Worm (Caenorhabditis elegans) whole organism, L3 larva: ENCODE data around the gene T23F11.4.
A peak's percentile ranks its signal among the peaks of the same experiment; 100 is the strongest.

Experiments used
- R02D3.7 ChIP-seq: fragments of 150-350 bp; optimal IDR thresholded peaks from 2 replicates; lab custom pipeline; 2014; ENCODE audit warnings: missing biosample characterization, missing genetic modification characterization
- ZK546.5 ChIP-seq: sonication (generic microtip); optimal IDR thresholded peaks from 2 replicates; lab custom pipeline; 2017; ENCODE audit warnings: missing biosample characterization, missing genetic modification characterization
- aly-2 ChIP-seq: fragments of 150-350 bp; optimal IDR thresholded peaks from 2 replicates; lab custom pipeline; 2014; ENCODE audit warnings: missing biosample characterization, missing genetic modification characterization
- ama-1 ChIP-seq: fragments of 150-350 bp; optimal IDR thresholded peaks from 2 replicates; lab custom pipeline; 2018
- ceh-16 ChIP-seq: sonication (generic microtip); optimal IDR thresholded peaks from 2 replicates; lab custom pipeline; 2017; ENCODE audit warnings: missing biosample characterization, missing genetic modification characterization
- ceh-28 ChIP-seq: fragments of 150-350 bp; optimal IDR thresholded peaks from 2 replicates; lab custom pipeline; 2014; ENCODE audit warnings: missing biosample characterization, missing genetic modification reagents, missing genetic modification characterization
- ceh-82 ChIP-seq: fragments of 150-350 bp; optimal IDR thresholded peaks from 2 replicates; lab custom pipeline; 2014; ENCODE audit warnings: missing biosample characterization, missing genetic modification characterization
- daf-12 ChIP-seq: fragments of 150-350 bp; optimal IDR thresholded peaks from 2 replicates; lab custom pipeline; 2014; ENCODE audit warnings: missing biosample characterization, missing genetic modification reagents, missing genetic modification characterization
- egl-5 ChIP-seq: fragments of 150-350 bp; optimal IDR thresholded peaks from 2 replicates; lab custom pipeline; 2017; ENCODE audit warnings: missing biosample characterization, missing genetic modification reagents, missing genetic modification characterization, inconsistent platforms
- elt-1 ChIP-seq: fragments of 150-350 bp; optimal IDR thresholded peaks from 2 replicates; lab custom pipeline; 2014; ENCODE audit warnings: missing biosample characterization, missing genetic modification characterization
- elt-2 ChIP-seq: sonication (generic microtip); optimal IDR thresholded peaks from 2 replicates; lab custom pipeline; 2016; ENCODE audit warnings: missing genetic modification reagents, mild to moderate bottlenecking, missing genetic modification characterization, missing compliant biosample characterization
- elt-3 ChIP-seq, 3 experiments: fragments of 150-350 bp in 1 of 3; sonication (generic microtip) in 2 of 3; optimal IDR thresholded peaks; 2 replicates in 2 of 3; 4 replicates in 1 of 3; lab custom pipeline; 2014 to 2017; ENCODE audit warnings: missing biosample characterization in 3 of 3, missing genetic modification characterization in 3 of 3
- fkh-10 ChIP-seq: sonication (generic microtip); optimal IDR thresholded peaks from 2 replicates; lab custom pipeline; 2017; ENCODE audit warnings: missing biosample characterization, missing genetic modification reagents, missing genetic modification characterization
- fkh-2 ChIP-seq: fragments of 150-350 bp; optimal IDR thresholded peaks from 2 replicates; lab custom pipeline; 2014; ENCODE audit warnings: missing biosample characterization, missing genetic modification reagents, missing genetic modification characterization
- fos-1 ChIP-seq: fragments of 150-350 bp; optimal IDR thresholded peaks from 2 replicates; lab custom pipeline; 2014; ENCODE audit warnings: missing biosample characterization, missing genetic modification characterization
- hmg-11 ChIP-seq: sonication (generic microtip); optimal IDR thresholded peaks from 2 replicates; lab custom pipeline; 2016; ENCODE audit warnings: missing genetic modification characterization, missing compliant biosample characterization
- lin-39 ChIP-seq: fragments of 150-350 bp; optimal IDR thresholded peaks from 2 replicates; lab custom pipeline; 2018; ENCODE audit warnings: missing biosample characterization, missing genetic modification reagents, missing genetic modification characterization
- mdl-1 ChIP-seq: fragments of 150-350 bp; optimal IDR thresholded peaks from 2 replicates; lab custom pipeline; 2014; ENCODE audit warnings: missing biosample characterization, missing genetic modification characterization
- nfya-1 ChIP-seq: sonication (generic microtip); optimal IDR thresholded peaks from 2 replicates; lab custom pipeline; 2017; ENCODE audit warnings: missing genetic modification characterization, mild to moderate bottlenecking, missing compliant biosample characterization, antibody characterized with exemption, moderate library complexity; ENCODE audit not compliant: insufficient read depth
- nhr-23 ChIP-seq: fragments of 150-350 bp; optimal IDR thresholded peaks from 2 replicates; lab custom pipeline; 2014; ENCODE audit warnings: missing biosample characterization, missing genetic modification reagents, missing genetic modification characterization
- nhr-237 ChIP-seq: fragments of 150-350 bp; optimal IDR thresholded peaks from 2 replicates; lab custom pipeline; 2014; ENCODE audit warnings: missing biosample characterization, missing genetic modification characterization
- nhr-28 ChIP-seq: fragments of 150-350 bp; optimal IDR thresholded peaks from 2 replicates; lab custom pipeline; 2014; ENCODE audit warnings: missing biosample characterization, missing genetic modification characterization
- nhr-43 ChIP-seq: sonication (generic microtip); optimal IDR thresholded peaks from 2 replicates; lab custom pipeline; 2016; ENCODE audit warnings: mild to moderate bottlenecking, missing genetic modification characterization, missing compliant biosample characterization; ENCODE audit not compliant: poor library complexity, severe bottlenecking
- nhr-67 ChIP-seq: fragments of 150-350 bp; optimal IDR thresholded peaks from 2 replicates; lab custom pipeline; 2014; ENCODE audit warnings: missing biosample characterization, missing genetic modification characterization
- nhr-76 ChIP-seq: fragments of 150-350 bp; sonication (generic microtip); optimal IDR thresholded peaks from 5 replicates; lab custom pipeline; 2014; ENCODE audit warnings: missing biosample characterization, missing genetic modification characterization
- pha-4 ChIP-seq: fragments of 150-350 bp; optimal IDR thresholded peaks from 2 replicates; lab custom pipeline; 2014; ENCODE audit warnings: missing biosample characterization, missing genetic modification reagents, missing genetic modification characterization
- pqm-1 ChIP-seq: fragments of 150-350 bp; optimal IDR thresholded peaks from 2 replicates; lab custom pipeline; 2017; ENCODE audit warnings: missing biosample characterization, missing genetic modification characterization, inconsistent platforms
- sea-2 ChIP-seq: fragments of 150-350 bp; sonication (generic microtip); optimal IDR thresholded peaks from 4 replicates; lab custom pipeline; 2014; ENCODE audit warnings: missing biosample characterization, missing genetic modification reagents, missing genetic modification characterization
- skn-1 ChIP-seq: fragments of 150-350 bp; optimal IDR thresholded peaks from 2 replicates; lab custom pipeline; 2014; ENCODE audit warnings: missing biosample characterization, missing genetic modification characterization
- tbx-2 ChIP-seq: sonication (generic microtip); optimal IDR thresholded peaks from 2 replicates; lab custom pipeline; 2016; ENCODE audit warnings: mild to moderate bottlenecking, missing genetic modification characterization, missing compliant biosample characterization
- unc-62 ChIP-seq: fragments of 150-350 bp; sonication (generic microtip); optimal IDR thresholded peaks from 4 replicates; lab custom pipeline; 2014; ENCODE audit warnings: missing biosample characterization, missing genetic modification reagents, missing genetic modification characterization
- zag-1 ChIP-seq: fragments of 150-350 bp; optimal IDR thresholded peaks from 2 replicates; lab custom pipeline; 2014; ENCODE audit warnings: missing biosample characterization, missing genetic modification characterization
- ztf-4 ChIP-seq: fragments of 150-350 bp; optimal IDR thresholded peaks from 2 replicates; lab custom pipeline; 2014; ENCODE audit warnings: missing biosample characterization, missing genetic modification characterization

The T23F11.4 gene

DNA sequence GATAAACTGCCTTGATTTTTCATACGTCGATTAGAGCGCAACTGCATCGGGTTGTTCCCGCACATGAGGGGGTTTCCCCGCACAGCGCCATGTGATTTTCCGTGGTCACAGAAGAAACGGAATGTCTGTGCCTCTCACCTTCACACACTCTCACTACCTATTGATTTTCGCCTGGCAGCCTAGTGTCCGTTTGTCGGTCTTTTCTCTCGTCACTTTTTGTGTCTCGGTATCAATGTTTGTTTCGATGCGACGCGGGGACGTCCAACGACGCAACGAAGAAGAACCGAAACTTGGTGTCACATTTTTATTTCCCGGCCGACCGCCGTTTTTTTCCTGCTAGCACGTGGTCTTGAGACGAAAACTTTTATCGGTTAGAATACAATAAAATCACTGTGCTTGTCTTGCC lies 15.8 kb downstream of the T23F11.4 start (continued):
- peak; percentile 90 for TF ChIP-seq nfya-1 (tag; lab: Kevin White, UChicago)
- peak; percentile 74 for TF ChIP-seq tbx-2 (tag; lab: Kevin White, UChicago)
- TF ChIP-seq pqm-1 (tag; lab: Kevin White, UChicago) = peak; percentile 98
- peak; percentile 47 for TF ChIP-seq sea-2 (GFP tag; lab: Kevin White, UChicago)
- TF ChIP-seq nhr-67 (tag; lab: Kevin White, UChicago) = no peak
- TF ChIP-seq ceh-16 (tag; lab: Kevin White, UChicago) = no peak
- TF ChIP-seq lin-39 (tag; lab: Kevin White, UChicago) = peak; percentile 90
- TF ChIP-seq skn-1 = no peak
- peak; percentile 64 for TF ChIP-seq R02D3.7 (tag; lab: Kevin White, UChicago)
- peak; percentile 49 for TF ChIP-seq fkh-10
- peak; percentile 28 for TF ChIP-seq fos-1 (tag; lab: Kevin White, UChicago)
- TF ChIP-seq nhr-237 (tag; lab: Kevin White, UChicago) = no peak
- TF ChIP-seq unc-62 (GFP tag; lab: Kevin White, UChicago) = peak; percentile 56
- peak; percentile 25 for TF ChIP-seq elt-1 (tag; lab: Kevin White, UChicago)
- TF ChIP-seq nhr-28 (tag; lab: Kevin White, UChicago) = no peak
- TF ChIP-seq ceh-28 = peak; percentile 95
- TF ChIP-seq elt-3 (tag; optimal IDR thresholded peaks at IDR 0.05; lab: Kevin White, UChicago) = peak in 1 of 3 experiments; percentile 93

DNA sequence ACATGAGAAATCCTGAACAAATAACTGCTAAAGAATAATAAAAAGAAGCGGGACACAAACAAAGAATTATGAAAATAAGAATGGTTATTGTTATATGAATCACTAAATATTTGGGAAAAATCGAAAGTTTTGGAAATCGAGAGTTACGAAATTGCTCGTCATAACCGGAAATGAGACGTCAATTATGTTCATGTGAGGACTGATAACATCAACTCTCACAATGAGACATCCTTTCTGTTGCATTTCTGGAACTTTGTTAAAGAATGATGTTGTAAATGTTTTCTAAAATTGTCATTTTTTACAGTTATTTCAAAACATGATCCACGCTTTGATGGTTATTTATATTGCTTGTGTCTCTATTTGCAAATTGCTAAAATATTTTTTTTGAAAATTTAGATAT lies 17.3 kb downstream of the T23F11.4 start, which contains the start of gene T23F11.6:
T23F11.6 (minus strand) TSS at position 45 of the 400 bp plus-strand sequence.
- TF ChIP-seq elt-2 (tag; lab: Kevin White, UChicago) = peak; percentile 44
- no peak for TF ChIP-seq ceh-82 (tag; lab: Kevin White, UChicago)
- no peak for TF ChIP-seq daf-12 (tag; lab: Kevin White, UChicago)
- TF ChIP-seq nhr-23 (tag; lab: Kevin White, UChicago) = no peak
- peak; percentile 59 for TF ChIP-seq pqm-1 (tag; lab: Kevin White, UChicago)
- TF ChIP-seq egl-5 = no peak

DNA sequence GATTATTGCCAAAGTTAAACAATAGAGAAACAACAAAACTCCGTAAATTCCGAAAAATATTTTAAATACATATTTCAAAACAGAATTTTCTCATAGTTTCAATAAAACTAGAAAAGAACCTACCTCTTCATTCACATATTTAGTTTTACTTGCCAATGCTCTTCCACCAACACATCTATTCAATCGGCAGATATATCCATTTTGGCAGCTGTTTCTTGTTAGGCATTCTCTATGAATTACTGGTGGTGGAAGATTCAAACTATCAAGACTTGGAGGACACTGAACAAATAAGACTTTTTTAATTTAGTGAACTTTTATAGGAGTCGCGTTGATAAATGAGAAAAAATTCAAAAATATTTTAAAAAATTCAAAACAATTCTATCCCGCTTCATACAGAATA lies 17.8 kb downstream of the T23F11.4 start:
- TF ChIP-seq nhr-43 (tag; lab: Kevin White, UChicago) = no peak

DNA sequence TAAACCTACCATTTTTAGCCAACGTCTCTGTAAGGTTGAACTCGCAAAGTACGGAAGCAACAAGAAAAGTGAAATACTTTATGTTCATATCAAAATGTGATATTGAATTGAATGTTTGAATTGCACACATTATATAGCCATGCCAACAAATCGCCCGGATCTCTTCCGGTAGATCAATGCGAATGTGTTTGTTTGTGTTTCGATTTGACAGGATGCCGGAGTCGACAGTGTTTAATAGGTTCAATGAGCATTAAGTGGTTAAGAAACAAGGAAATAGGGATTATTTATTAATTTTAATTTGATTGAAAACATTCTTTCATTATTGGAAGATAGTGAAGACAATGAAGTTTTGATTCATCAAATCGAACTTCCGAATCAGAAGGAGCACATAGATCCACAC lies 18.9 kb downstream of the T23F11.4 start, which contains the start of gene pqn-29:
pqn-29 (minus strand) TSS at position 101 of the 400 bp plus-strand sequence.
- TF ChIP-seq lin-39 (tag; lab: Kevin White, UChicago) = no peak
- no peak for TF ChIP-seq unc-62 (GFP tag; lab: Kevin White, UChicago)
- no peak for TF ChIP-seq ama-1
- no peak for TF ChIP-seq nhr-237 (tag; lab: Kevin White, UChicago)
- TF ChIP-seq ZK546.5 (tag; lab: Kevin White, UChicago) = no peak
- no peak for TF ChIP-seq aly-2 (tag; lab: Kevin White, UChicago)
- no peak for TF ChIP-seq zag-1 (tag; lab: Kevin White, UChicago)
- TF ChIP-seq nhr-43 (tag; lab: Kevin White, UChicago) = no peak
- no peak for TF ChIP-seq sea-2 (GFP tag; lab: Kevin White, UChicago)
- no peak for TF ChIP-seq pqm-1 (tag; lab: Kevin White, UChicago)
- TF ChIP-seq fkh-2 (tag; lab: Kevin White, UChicago) = no peak
- no peak for TF ChIP-seq nhr-67 (tag; lab: Kevin White, UChicago)
- TF ChIP-seq nhr-23 (tag; lab: Kevin White, UChicago) = no peak
- TF ChIP-seq, all 47 proteins: peak for 0

DNA sequence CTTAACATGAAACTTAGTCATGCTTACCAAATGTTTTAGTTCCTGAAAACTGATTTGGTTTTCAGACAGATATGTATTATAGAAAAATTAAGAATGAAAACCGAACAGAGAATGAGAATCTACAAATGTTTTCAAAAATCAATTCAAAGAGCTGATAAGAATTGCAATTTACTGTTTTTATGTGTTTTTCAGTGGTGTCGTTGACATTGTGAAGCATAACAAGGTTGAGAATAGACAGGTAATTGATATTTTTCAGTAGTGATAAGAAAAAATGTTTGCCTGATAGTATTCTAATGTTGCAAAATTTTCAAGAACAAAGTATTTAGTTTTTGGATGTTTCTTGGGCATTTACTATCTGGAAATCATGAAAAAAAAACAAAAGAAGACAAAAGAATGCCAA lies 21.9 kb downstream of the T23F11.4 start, which contains the start of gene pfas-1:
pfas-1 (minus strand) TSS at position 49 of the 400 bp plus-strand sequence.
- TF ChIP-seq nhr-76 (tag; lab: Kevin White, UChicago) (no peak), skn-1 (no peak), elt-2 (tag; lab: Kevin White, UChicago) (peak; percentile 79), pqm-1 (tag; lab: Kevin White, UChicago) (peak; percentile 57)

DNA sequence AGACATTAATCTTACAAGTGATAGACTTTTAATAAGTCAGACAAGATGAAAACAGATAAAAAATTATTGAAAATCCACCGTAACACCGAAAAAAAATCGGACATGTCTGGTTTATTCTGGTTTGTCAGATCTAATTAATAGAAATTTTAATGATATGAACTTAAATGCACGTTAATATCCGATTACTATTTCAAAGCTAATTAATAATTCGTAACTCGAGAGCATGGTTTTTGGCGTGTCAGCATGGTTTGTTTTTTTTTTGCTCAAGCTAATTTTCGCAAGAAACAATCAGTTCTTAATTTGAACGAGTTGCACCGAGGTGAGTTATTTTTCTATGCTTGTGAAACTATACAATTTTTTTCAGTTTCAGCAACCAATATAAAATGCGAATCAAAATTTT lies 30.2 kb downstream of the T23F11.4 start, which contains the start of gene clec-153:
clec-153 (plus strand) TSS at position 301 of the 400 bp plus-strand sequence.
- TF ChIP-seq nhr-67 (tag; lab: Kevin White, UChicago) (no peak), nhr-237 (tag; lab: Kevin White, UChicago) (no peak), fkh-2 (tag; lab: Kevin White, UChicago) (no peak), hmg-11 (tag; lab: Kevin White, UChicago) (no peak), mdl-1 (no peak), elt-1 (tag; lab: Kevin White, UChicago) (no peak), pha-4 (no peak), ama-1 (no peak), ztf-4 (tag; lab: Kevin White, UChicago) (no peak), lin-39 (tag; lab: Kevin White, UChicago) (no peak), R02D3.7 (tag; lab: Kevin White, UChicago) (no peak), sea-2 (GFP tag; lab: Kevin White, UChicago) (no peak)
- TF ChIP-seq, all 47 proteins: peak for 0
